Worm (Caenorhabditis elegans) whole organism, young adult: ENCODE measurements around the gene cct-3.

Experiments
- B0261.1 ChIP-seq: sonication (generic microtip); optimal IDR thresholded peaks from 2 replicates; lab custom pipeline; 2016; ENCODE audit warnings: mild to moderate bottlenecking, missing genetic modification characterization, moderate library complexity, missing compliant biosample characterization
- F49E8.2 ChIP-seq: sonication (generic microtip); optimal IDR thresholded peaks from 3 replicates; lab custom pipeline; 2017; ENCODE audit warnings: missing genetic modification characterization, mild to moderate bottlenecking, missing compliant biosample characterization, antibody characterized with exemption, moderate library complexity; ENCODE audit not compliant: insufficient read depth
- K11D2.4 ChIP-seq: fragments of 200-800 bp; sonication (Bioruptor generic); IDR thresholded peaks from 2 replicates; pipeline ENCODE4 v1.3.6; 2022; ENCODE audit warnings: missing genetic modification reagents, missing genetic modification characterization, missing compliant biosample characterization
- K12H6.12 ChIP-seq: fragments of 200-800 bp; sonication (Bioruptor generic); optimal IDR thresholded peaks from 2 replicates; lab custom pipeline; 2018; ENCODE audit warnings: mild to moderate bottlenecking, missing genetic modification characterization, missing compliant biosample characterization
- T07F8.4 ChIP-seq: sonication (generic microtip); optimal IDR thresholded peaks from 2 replicates; lab custom pipeline; 2016; ENCODE audit warnings: mild to moderate bottlenecking, missing genetic modification characterization, moderate library complexity, missing compliant biosample characterization
- T26A5.8 ChIP-seq: sonication (generic microtip); optimal IDR thresholded peaks from 2 replicates; lab custom pipeline; 2016; ENCODE audit warnings: missing genetic modification characterization, missing compliant biosample characterization
- akir-1 ChIP-seq: fragments of 200-800 bp; sonication (Bioruptor generic); optimal IDR thresholded peaks from 2 replicates; lab custom pipeline; 2018; ENCODE audit warnings: mild to moderate bottlenecking, missing genetic modification characterization, moderate library complexity, missing compliant biosample characterization
- aptf-2 ChIP-seq: fragments of 200-800 bp; sonication (Bioruptor generic); conservative IDR thresholded peaks from 2 replicates; pipeline ENCODE4 v1.3.6; 2022; ENCODE audit warnings: missing genetic modification reagents, missing genetic modification characterization, missing compliant biosample characterization
- attf-3 ChIP-seq: fragments of 200-800 bp; sonication (Bioruptor generic); conservative IDR thresholded peaks from 2 replicates; pipeline ENCODE4 v1.3.6; 2022; ENCODE audit warnings: missing genetic modification reagents, missing genetic modification characterization, missing compliant biosample characterization
- bed-1 ChIP-seq: fragments of 200-800 bp; sonication (Bioruptor generic); IDR thresholded peaks from 2 replicates; pipeline ENCODE4 v1.3.6; 2022; ENCODE audit warnings: missing genetic modification reagents, missing genetic modification characterization, missing compliant biosample characterization
- ceh-40 ChIP-seq: fragments of 200-800 bp; sonication (Bioruptor generic); IDR thresholded peaks from 2 replicates; pipeline ENCODE4 v1.3.6; 2022; ENCODE audit warnings: missing genetic modification characterization, missing compliant biosample characterization
- dpff-1 ChIP-seq: sonication (generic microtip); optimal IDR thresholded peaks from 2 replicates; lab custom pipeline; 2017; ENCODE audit warnings: mild to moderate bottlenecking, missing genetic modification characterization, missing compliant biosample characterization
- fkh-3 ChIP-seq: sonication (generic microtip); optimal IDR thresholded peaks from 2 replicates; lab custom pipeline; 2016; ENCODE audit warnings: mild to moderate bottlenecking, missing genetic modification characterization, missing compliant biosample characterization
- hmg-1.2 ChIP-seq: fragments of 200-800 bp; sonication (Bioruptor generic); IDR thresholded peaks from 2 replicates; pipeline ENCODE4 v1.3.6; 2022; ENCODE audit warnings: missing genetic modification reagents, missing genetic modification characterization, missing compliant biosample characterization
- lag-1 ChIP-seq: fragments of 200-800 bp; sonication (Bioruptor generic); IDR thresholded peaks from 2 replicates; pipeline ENCODE4 v1.3.6; 2022; ENCODE audit warnings: missing genetic modification reagents, missing genetic modification characterization, missing compliant biosample characterization
- let-607 ChIP-seq, 2 experiments: fragments of 200-800 bp in 1 of 2; sonication (Bioruptor generic) in 1 of 2; sonication (generic microtip) in 1 of 2; optimal IDR thresholded peaks; 2 replicates each; lab custom pipeline; 2016 to 2018; ENCODE audit warnings: mild to moderate bottlenecking in 2 of 2, missing compliant biosample characterization in 2 of 2, missing genetic modification characterization in 2 of 2, moderate library complexity in 2 of 2, missing genotype in 1 of 2
- lin-35 ChIP-seq, 3 experiments: fragments of 150-350 bp in 2 of 3; sonication (generic microtip) in 1 of 3; optimal IDR thresholded peaks; 2 replicates each; lab custom pipeline; 2014 to 2018; ENCODE audit warnings: missing biosample characterization in 3 of 3, missing genetic modification characterization in 3 of 3, missing genetic modification reagents in 3 of 3
- lin-54 ChIP-seq: fragments of 200-800 bp; sonication (Bioruptor generic); optimal IDR thresholded peaks from 2 replicates; lab custom pipeline; 2018; ENCODE audit warnings: mild to moderate bottlenecking, missing genetic modification characterization, missing compliant biosample characterization
- lir-1 ChIP-seq: fragments of 200-800 bp; sonication (Bioruptor generic); conservative IDR thresholded peaks from 2 replicates; pipeline ENCODE4 v1.3.6; 2022; ENCODE audit warnings: missing genetic modification reagents, missing genetic modification characterization, missing compliant biosample characterization
- mcd-1 ChIP-seq: fragments of 200-800 bp; sonication (Bioruptor generic); IDR thresholded peaks from 2 replicates; pipeline ENCODE4 v1.3.6; 2022; ENCODE audit warnings: missing genetic modification reagents, missing genetic modification characterization, missing compliant biosample characterization
- nfya-1 ChIP-seq: sonication (generic microtip); optimal IDR thresholded peaks from 2 replicates; lab custom pipeline; 2017; ENCODE audit warnings: antibody characterized with exemption, missing compliant biosample characterization, missing genetic modification characterization, borderline replicate concordance; ENCODE audit not compliant: insufficient read depth
- nhr-90 ChIP-seq: sonication (generic microtip); optimal IDR thresholded peaks from 2 replicates; lab custom pipeline; 2016; ENCODE audit warnings: missing genotype, mild to moderate bottlenecking, missing genetic modification characterization, missing compliant biosample characterization
- rpc-1 ChIP-seq, 2 experiments: fragments of 150-350 bp in 1 of 2; sonication (generic microtip) in 1 of 2; optimal IDR thresholded peaks; 2 replicates each; lab custom pipeline; 2014 to 2018; ENCODE audit warnings: missing biosample characterization in 1 of 2, missing genetic modification characterization in 1 of 2, missing genetic modification reagents in 1 of 2, missing genotype in 1 of 2
- sdz-38 ChIP-seq: sonication (generic microtip); optimal IDR thresholded peaks from 2 replicates; lab custom pipeline; 2016; ENCODE audit warnings: missing genotype, missing genetic modification characterization, missing compliant biosample characterization
- snpc-1.1 ChIP-seq: sonication (generic microtip); optimal IDR thresholded peaks from 2 replicates; lab custom pipeline; 2017; ENCODE audit warnings: missing genetic modification characterization, mild to moderate bottlenecking, missing compliant biosample characterization, antibody characterized with exemption, moderate library complexity, missing genotype, missing genetic modification reagents; ENCODE audit not compliant: insufficient read depth
- snpc-4 ChIP-seq, 5 experiments: fragments of 150-350 bp in 1 of 5; sonication (generic microtip) in 4 of 5; optimal IDR thresholded peaks; 2 replicates each; lab custom pipeline; 2014 to 2018; ENCODE audit warnings: missing genetic modification characterization in 5 of 5, missing biosample characterization in 3 of 5, antibody characterized with exemption in 2 of 5, mild to moderate bottlenecking in 2 of 5, missing compliant biosample characterization in 2 of 5, missing genotype in 2 of 5, moderate library complexity in 2 of 5, missing genetic modification reagents in 1 of 5
- sptf-2 ChIP-seq: fragments of 200-800 bp; sonication (Bioruptor generic); optimal IDR thresholded peaks from 2 replicates; lab custom pipeline; 2018; ENCODE audit warnings: mild to moderate bottlenecking, missing genetic modification characterization, missing compliant biosample characterization
- tbp1 ChIP-seq: fragments of 200-800 bp; sonication (Bioruptor generic); optimal IDR thresholded peaks from 2 replicates; lab custom pipeline; 2018; ENCODE audit warnings: mild to moderate bottlenecking, missing genetic modification characterization, missing compliant biosample characterization
- unc-62 ChIP-seq: fragments of 150-350 bp; optimal IDR thresholded peaks from 2 replicates; lab custom pipeline; 2014; ENCODE audit warnings: missing biosample characterization, missing genetic modification reagents, missing genetic modification characterization
- zfh-2 ChIP-seq: fragments of 200-800 bp; sonication (Bioruptor generic); conservative IDR thresholded peaks from 2 replicates; pipeline ENCODE4 v1.3.6; 2022; ENCODE audit warnings: missing genetic modification reagents, missing genetic modification characterization, missing compliant biosample characterization
- ztf-25 ChIP-seq: fragments of 200-800 bp; sonication (Bioruptor generic); IDR thresholded peaks from 2 replicates; pipeline ENCODE4 v1.3.6; 2022; ENCODE audit warnings: missing genetic modification reagents, missing genetic modification characterization, missing compliant biosample characterization

cct-3 gene

DNA sequence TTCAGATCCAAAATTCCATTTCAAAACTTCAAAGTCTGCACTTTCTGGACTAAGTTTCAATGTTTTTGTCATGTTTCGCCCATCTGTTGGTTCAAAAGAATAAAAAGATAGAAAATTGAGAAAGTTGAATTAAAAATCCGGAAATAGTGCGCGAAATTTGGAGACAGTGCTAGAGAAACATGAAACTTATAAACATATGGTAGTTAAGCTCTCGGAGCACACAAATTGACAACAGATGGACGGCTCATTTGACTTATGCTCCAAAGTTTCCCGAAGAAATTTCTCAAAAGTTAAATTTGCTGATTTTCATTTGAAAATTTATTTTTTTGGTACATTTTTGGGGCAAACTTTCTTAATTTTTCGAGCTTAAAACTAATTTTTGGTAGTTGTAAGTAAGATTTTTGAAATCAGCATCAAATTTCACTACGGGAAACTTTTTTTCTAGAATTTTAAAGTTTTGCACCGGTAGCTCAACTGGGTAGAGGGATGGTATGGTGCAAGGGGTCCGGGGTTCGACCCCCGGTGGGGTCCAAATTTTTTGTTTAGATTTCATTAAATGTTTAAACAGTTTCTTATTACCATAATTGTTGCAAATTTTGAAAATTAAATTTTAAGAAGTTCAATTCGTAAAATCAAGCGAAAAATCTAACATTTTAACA lies 27.1 kb upstream of the cct-3 start:
- TF ChIP-seq fkh-3 = no peak
- TF ChIP-seq F49E8.2 (tag; lab: Kevin White, UChicago) = no peak
- TF ChIP-seq sdz-38 (tag; lab: Kevin White, UChicago) = no peak
- peak; percentile 21 for TF ChIP-seq rpc-1 (optimal IDR thresholded peaks at IDR 0.05; lab: Kevin White, UChicago)
- TF ChIP-seq rpc-1 (tag; optimal IDR thresholded peaks at IDR 0.05; lab: Kevin White, UChicago) = peak; percentile 56
- TF ChIP-seq unc-62 (GFP tag; lab: Kevin White, UChicago) = no peak
- TF ChIP-seq nhr-90 (tag; lab: Kevin White, UChicago) = no peak
- TF ChIP-seq hmg-1.2 (GFP tag; lab: Robert Waterston, UW) = no peak
- TF ChIP-seq lin-35 (GFP tag; optimal IDR thresholded peaks at IDR 0.05; lab: Kevin White, UChicago) = no peak
- no peak for TF ChIP-seq lag-1 (GFP tag; lab: Robert Waterston, UW)
- no peak for TF ChIP-seq ztf-25
- no peak for TF ChIP-seq snpc-1.1
- peak; percentile 45 for TF ChIP-seq tbp1 (GFP tag; lab: Kevin White, UChicago)
- TF ChIP-seq aptf-2 (GFP tag; lab: Robert Waterston, UW) = no peak

DNA sequence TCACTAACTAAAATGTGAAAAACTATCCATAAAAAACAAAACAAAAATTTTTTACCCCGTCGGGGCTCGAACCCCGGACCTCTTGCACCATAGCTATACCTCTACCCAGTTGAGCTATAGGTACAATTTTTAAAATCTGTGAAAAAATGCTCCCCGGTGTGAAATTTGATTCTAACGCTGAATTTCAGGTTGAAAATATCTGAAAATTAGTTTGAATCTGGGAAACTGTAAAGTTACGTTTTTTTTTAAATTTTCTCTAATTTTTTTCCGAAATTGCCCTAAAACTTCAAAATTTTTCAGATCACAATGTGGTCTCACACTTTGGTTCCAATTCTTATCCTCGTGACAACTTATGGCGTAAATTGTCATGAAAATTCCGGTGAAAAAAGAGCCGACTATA lies 25.5 kb upstream of the cct-3 start, which contains the start of gene Y59C2A.1:
TSS of gene Y59C2A.1 (plus strand) at position 301 of the 400 bp plus-strand sequence.
- no peak for TF ChIP-seq rpc-1 (optimal IDR thresholded peaks at IDR 0.05; lab: Kevin White, UChicago)
- TF ChIP-seq rpc-1 (tag; optimal IDR thresholded peaks at IDR 0.05; lab: Kevin White, UChicago) = peak; percentile 23
- TF ChIP-seq let-607 (tag; optimal IDR thresholded peaks at IDR 0.05; lab: Kevin White, UChicago) = no peak
- TF ChIP-seq bed-1 = no peak
- no peak for TF ChIP-seq dpff-1

DNA sequence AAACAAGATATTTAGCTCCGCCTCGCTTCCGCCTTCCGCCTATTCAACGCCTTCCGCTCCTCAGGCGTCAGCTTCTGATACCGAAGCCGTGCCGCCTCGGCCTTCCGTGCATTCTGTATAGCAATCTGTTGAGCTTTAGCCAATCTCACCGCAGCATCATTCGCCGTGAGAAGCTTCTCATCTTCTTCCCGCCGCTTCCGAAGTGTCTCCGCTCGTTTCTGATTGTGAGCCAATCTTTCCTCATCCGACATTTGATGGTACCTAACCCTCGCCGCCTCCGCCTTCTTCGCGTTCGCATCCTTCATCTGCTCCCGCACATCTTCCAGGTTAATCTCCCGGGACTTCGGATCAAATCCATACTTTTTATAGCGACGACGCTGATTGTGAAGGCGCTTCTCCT lies 17.8 kb upstream of the cct-3 start:
- TF ChIP-seq akir-1 (no peak), K12H6.12 (tag; lab: Kevin White, UChicago) (no peak), zfh-2 (GFP tag; lab: Robert Waterston, UW) (peak; percentile 71), lin-54 (GFP tag; lab: Kevin White, UChicago) (no peak), sptf-2 (no peak), K11D2.4 (GFP tag; lab: Robert Waterston, UW) (no peak), attf-3 (GFP tag; lab: Robert Waterston, UW) (no peak), sdz-38 (tag; lab: Kevin White, UChicago) (no peak)
- TF ChIP-seq, all 124 proteins: peak for 1

DNA sequence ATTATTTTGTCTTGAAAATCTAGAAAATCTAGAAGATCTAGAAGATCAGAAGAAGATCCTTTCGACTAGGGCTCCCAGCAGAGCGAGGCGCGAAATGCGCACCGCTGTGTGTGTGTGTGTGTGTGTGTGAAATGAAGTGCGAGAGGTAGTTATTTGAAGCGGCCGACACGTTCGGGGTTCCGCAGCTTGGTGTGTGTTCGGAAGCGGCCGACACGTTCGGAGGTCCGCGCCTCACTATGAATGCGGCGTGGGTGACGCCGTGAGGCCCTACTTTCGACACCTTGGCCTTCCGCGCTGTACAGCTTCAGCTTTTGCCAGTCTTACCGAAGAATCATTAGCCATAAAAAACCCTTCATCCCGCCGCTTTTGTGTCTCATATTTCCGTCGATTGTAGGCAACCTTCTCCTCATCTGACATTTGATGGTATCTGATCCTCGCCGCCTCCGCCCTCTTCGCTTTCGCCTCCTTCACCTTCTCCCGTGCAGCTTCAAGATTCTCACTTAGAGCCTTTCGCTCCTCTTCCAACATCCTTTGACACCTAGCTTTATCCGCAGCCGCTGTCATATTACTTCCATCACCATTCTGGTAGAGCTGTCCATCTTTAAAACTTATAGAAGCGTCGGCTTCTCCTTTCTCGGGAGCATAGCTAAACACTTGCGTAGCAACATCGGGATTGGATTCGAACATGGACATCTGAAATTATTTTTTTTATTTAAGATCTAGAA lies 16.2 kb upstream of the cct-3 start:
- TF ChIP-seq lir-1 = no peak
- TF ChIP-seq mcd-1 (GFP tag; lab: Robert Waterston, UW) = peak; percentile 25; the same call in 1 of the 2 replicates
- no peak for TF ChIP-seq snpc-4 (GFP tag; optimal IDR thresholded peaks at IDR 0.05; lab: Kevin White, UChicago)
- peak in 1 of 4 experiments; percentile 53 for TF ChIP-seq snpc-4 (tag; optimal IDR thresholded peaks at IDR 0.05; lab: Kevin White, UChicago)
- no peak for TF ChIP-seq ceh-40 (GFP tag; lab: Robert Waterston, UW)
- no peak for TF ChIP-seq nfya-1 (tag; lab: Kevin White, UChicago)
- TF ChIP-seq hmg-1.2 (GFP tag; lab: Robert Waterston, UW) = peak; percentile 32; the same call in 1 of the 2 replicates
- no peak for TF ChIP-seq B0261.1
- no peak for TF ChIP-seq T26A5.8
- TF ChIP-seq zfh-2 (GFP tag; lab: Robert Waterston, UW) = 0 out of 2 replicates have a peak, but pooled peaks have one; percentile 17
- TF ChIP-seq T07F8.4 (tag; lab: Kevin White, UChicago) = no peak
- TF ChIP-seq tbp1 (GFP tag; lab: Kevin White, UChicago) = no peak
